Fruit fly (Drosophila melanogaster) whole organism, embryonic: ENCODE data around the gene CG15446.

ENCODE experiments used
- Bgb ChIP-seq: fragments of 200-800 bp; sonication (Bioruptor generic); IDR thresholded peaks from 2 replicates; pipeline ENCODE4 v1.3.6; 2022; ENCODE audit warnings: missing biosample characterization, missing genetic modification characterization; ENCODE audit not compliant: partially characterized antibody
- CG10147 ChIP-seq: fragments of 200-800 bp; sonication (Bioruptor generic); optimal IDR thresholded peaks from 2 replicates; lab custom pipeline; 2019; ENCODE audit warnings: missing biosample characterization, mild to moderate bottlenecking, missing genetic modification characterization, moderate library complexity
- CG10267 ChIP-seq: fragments of 200-800 bp; sonication (Bioruptor generic); optimal IDR thresholded peaks from 2 replicates; lab custom pipeline; 2018; ENCODE audit warnings: missing biosample characterization, mild to moderate bottlenecking, missing genetic modification characterization, moderate library complexity
- CG10431 ChIP-seq: fragments of 200-800 bp; sonication (Bioruptor generic); optimal IDR thresholded peaks from 3 replicates; lab custom pipeline; 2018; ENCODE audit warnings: missing biosample characterization, mild to moderate bottlenecking, missing genetic modification characterization
- CG11560 ChIP-seq: fragments of 200-800 bp; sonication (Bioruptor generic); IDR thresholded peaks from 3 replicates; pipeline ENCODE4 v1.3.6; 2022; ENCODE audit warnings: missing biosample characterization, missing genetic modification characterization
- CG12219 ChIP-seq: fragments of 200-800 bp; sonication (Bioruptor generic); optimal IDR thresholded peaks from 3 replicates; lab custom pipeline; 2018; ENCODE audit warnings: missing biosample characterization, mild to moderate bottlenecking, missing genetic modification characterization
- CG13296 ChIP-seq: fragments of 200-800 bp; sonication (Bioruptor generic); optimal IDR thresholded peaks from 3 replicates; lab custom pipeline; 2018; ENCODE audit warnings: missing biosample characterization, mild to moderate bottlenecking, missing genetic modification characterization
- CG13424 ChIP-seq: fragments of 200-800 bp; sonication (Bioruptor generic); optimal IDR thresholded peaks from 2 replicates; lab custom pipeline; 2019; ENCODE audit warnings: missing biosample characterization, mild to moderate bottlenecking, missing genetic modification characterization, moderate library complexity
- CG15073 ChIP-seq: fragments of 200-800 bp; sonication (Bioruptor generic); optimal IDR thresholded peaks from 2 replicates; lab custom pipeline; 2016; ENCODE audit warnings: missing biosample characterization, missing genetic modification characterization
- CG16779 ChIP-seq: fragments of 200-800 bp; sonication (Bioruptor generic); IDR thresholded peaks from 2 replicates; pipeline ENCODE4 v1.3.6; 2022; ENCODE audit warnings: missing biosample characterization, missing genetic modification characterization
- CG16863 ChIP-seq: fragments of 200-800 bp; sonication (Bioruptor generic); optimal IDR thresholded peaks from 3 replicates; lab custom pipeline; 2016; ENCODE audit warnings: missing biosample characterization, missing genetic modification characterization
- CG17186 ChIP-seq: fragments of 200-800 bp; sonication (Bioruptor generic); optimal IDR thresholded peaks from 3 replicates; lab custom pipeline; 2017; ENCODE audit warnings: missing biosample characterization, missing genetic modification reagents, missing genetic modification characterization
- CG17361 ChIP-seq: fragments of 200-800 bp; sonication (Bioruptor generic); IDR thresholded peaks from 3 replicates; pipeline ENCODE4 v1.3.6; 2022; ENCODE audit warnings: missing biosample characterization, missing genetic modification characterization
- CG2116 ChIP-seq: fragments of 200-800 bp; sonication (Bioruptor generic); optimal IDR thresholded peaks from 3 replicates; lab custom pipeline; 2018; ENCODE audit warnings: missing biosample characterization, mild to moderate bottlenecking, missing genetic modification characterization
- CG2678 ChIP-seq: fragments of 200-800 bp; sonication (Bioruptor generic); optimal IDR thresholded peaks from 3 replicates; lab custom pipeline; 2019; ENCODE audit warnings: missing biosample characterization, mild to moderate bottlenecking, missing genetic modification characterization, moderate library complexity
- CG34376 ChIP-seq: fragments of 200-800 bp; sonication (Bioruptor generic); optimal IDR thresholded peaks from 2 replicates; lab custom pipeline; 2018; ENCODE audit warnings: missing biosample characterization, mild to moderate bottlenecking, missing genetic modification characterization
- CG4360 ChIP-seq: fragments of 200-800 bp; sonication (Bioruptor generic); IDR thresholded peaks from 2 replicates; pipeline ENCODE4 v1.3.6; 2022; ENCODE audit warnings: missing biosample characterization, missing genetic modification characterization
- CG43689 ChIP-seq: fragments of 200-800 bp; sonication (Bioruptor generic); IDR thresholded peaks from 2 replicates; pipeline ENCODE4 v1.3.6; 2022; ENCODE audit warnings: missing biosample characterization, missing genetic modification characterization
- CG5953 ChIP-seq: fragments of 200-800 bp; sonication (Bioruptor generic); IDR thresholded peaks from 2 replicates; pipeline ENCODE4 v1.3.6; 2022; ENCODE audit warnings: missing biosample characterization, missing genetic modification characterization
- CG6689 ChIP-seq: fragments of 200-800 bp; sonication (Bioruptor generic); IDR thresholded peaks from 2 replicates; pipeline ENCODE4 v1.3.6; 2022; ENCODE audit warnings: missing biosample characterization, missing genetic modification characterization
- CG7928 ChIP-seq: fragments of 200-800 bp; sonication (Bioruptor generic); optimal IDR thresholded peaks from 2 replicates; lab custom pipeline; 2017; ENCODE audit warnings: missing biosample characterization, mild to moderate bottlenecking, missing genetic modification characterization
- CG8290 ChIP-seq, 3 experiments: fragments of 200-800 bp; sonication (Bioruptor generic); optimal IDR thresholded peaks; 2 replicates each; lab custom pipeline; 2016 to 2019; ENCODE audit warnings: missing biosample characterization in 3 of 3, missing genetic modification characterization in 3 of 3, mild to moderate bottlenecking in 2 of 3, moderate library complexity in 1 of 3
- CG9437 ChIP-seq: fragments of 200-800 bp; sonication (Bioruptor generic); optimal IDR thresholded peaks from 2 replicates; lab custom pipeline; 2018; ENCODE audit warnings: missing biosample characterization, mild to moderate bottlenecking, missing genetic modification characterization
- Dp ChIP-seq: fragments of 200-800 bp; sonication (Bioruptor generic); optimal IDR thresholded peaks from 2 replicates; lab custom pipeline; 2018; ENCODE audit warnings: missing biosample characterization, mild to moderate bottlenecking, missing genetic modification characterization, moderate library complexity
- E2f1 ChIP-seq: fragments of 200-800 bp; sonication (Bioruptor generic); IDR thresholded peaks from 2 replicates; pipeline ENCODE4 v1.3.6; 2022; ENCODE audit warnings: missing biosample characterization, missing genetic modification characterization
- GATAe ChIP-seq: fragments of 200-800 bp; sonication (Bioruptor generic); conservative IDR thresholded peaks from 2 replicates; pipeline ENCODE4 v1.3.6; 2022; ENCODE audit warnings: missing biosample characterization, missing genetic modification characterization
- HLH54F ChIP-seq: fragments of 200-800 bp; sonication (Bioruptor generic); optimal IDR thresholded peaks from 3 replicates; lab custom pipeline; 2016; ENCODE audit warnings: missing biosample characterization, missing genetic modification characterization
- HmgD ChIP-seq: fragments of 200-800 bp; sonication (Bioruptor generic); optimal IDR thresholded peaks from 3 replicates; lab custom pipeline; 2016; ENCODE audit warnings: missing biosample characterization, missing genetic modification characterization
- Hr78 ChIP-seq, 2 experiments: fragments of 200-800 bp in 1 of 2; fragments of >200 bp in 1 of 2; sonication (Bioruptor generic) in 1 of 2; optimal IDR thresholded peaks; 2 replicates each; lab custom pipeline; 2017 to 2019; ENCODE audit warnings: missing biosample characterization in 2 of 2, missing genetic modification characterization in 2 of 2, mild to moderate bottlenecking in 1 of 2, moderate library complexity in 1 of 2
- Hsf ChIP-seq: fragments of 200-800 bp; sonication (Bioruptor generic); optimal IDR thresholded peaks from 3 replicates; lab custom pipeline; 2016; ENCODE audit warnings: missing biosample characterization, missing genetic modification characterization
- Mes4 ChIP-seq: fragments of 200-800 bp; sonication (Bioruptor generic); optimal IDR thresholded peaks from 2 replicates; lab custom pipeline; 2016; ENCODE audit warnings: missing biosample characterization, missing genetic modification characterization
- Mrtf ChIP-seq: fragments of 200-800 bp; sonication (Bioruptor generic); IDR thresholded peaks from 3 replicates; pipeline ENCODE4 v1.3.6; 2022; ENCODE audit warnings: missing biosample characterization, missing genetic modification characterization
- Side ChIP-seq: fragments of 200-800 bp; sonication (Bioruptor generic); optimal IDR thresholded peaks from 2 replicates; lab custom pipeline; 2016; ENCODE audit warnings: missing biosample characterization, missing genetic modification characterization
- Usf ChIP-seq: fragments of 200-800 bp; sonication (Bioruptor generic); optimal IDR thresholded peaks from 2 replicates; lab custom pipeline; 2017; ENCODE audit warnings: missing genotype, missing biosample characterization, missing genetic modification characterization
- al ChIP-seq: fragments of 200-800 bp; sonication (Bioruptor generic); IDR thresholded peaks from 2 replicates; pipeline ENCODE4 v1.3.6; 2022; ENCODE audit warnings: missing biosample characterization, missing genetic modification characterization
- br ChIP-seq: fragments of >200 bp; optimal IDR thresholded peaks from 2 replicates; lab custom pipeline; 2017
- corto ChIP-seq: fragments of 200-800 bp; sonication (Bioruptor generic); optimal IDR thresholded peaks from 2 replicates; lab custom pipeline; 2016; ENCODE audit warnings: missing biosample characterization, mild to moderate bottlenecking, missing genetic modification characterization, moderate library complexity
- dati ChIP-seq: fragments of 200-800 bp; sonication (Bioruptor generic); IDR thresholded peaks from 2 replicates; pipeline ENCODE4 v1.3.6; 2022; ENCODE audit warnings: missing biosample characterization, missing genetic modification characterization
- esg ChIP-seq: fragments of 200-800 bp; sonication (Bioruptor generic); conservative IDR thresholded peaks from 2 replicates; pipeline ENCODE4 v1.3.6; 2022; ENCODE audit warnings: missing biosample characterization, missing genetic modification characterization
- grn ChIP-seq: fragments of 200-800 bp; sonication (Bioruptor generic); optimal IDR thresholded peaks from 3 replicates; lab custom pipeline; 2017; ENCODE audit warnings: missing biosample characterization, missing genetic modification characterization
- gsb-n ChIP-seq: fragments of 200-800 bp; sonication (Bioruptor generic); optimal IDR thresholded peaks from 3 replicates; lab custom pipeline; 2018; ENCODE audit warnings: missing biosample characterization, mild to moderate bottlenecking, missing genetic modification characterization
- hkb ChIP-seq, 2 experiments: fragments of 200-800 bp in 1 of 2; fragments of >200 bp in 1 of 2; sonication (Bioruptor generic) in 1 of 2; IDR thresholded peaks in 1 of 2; optimal IDR thresholded peaks in 1 of 2; 2 replicates each; pipeline versions ENCODE4 v1.3.6 to Lab custom; 2017 to 2022; ENCODE audit warnings: missing biosample characterization in 1 of 2, missing genetic modification characterization in 1 of 2
- inv ChIP-seq: fragments of 200-800 bp; sonication (Bioruptor generic); IDR thresholded peaks from 2 replicates; pipeline ENCODE4 v1.3.6; 2022; ENCODE audit warnings: missing biosample characterization, missing genetic modification characterization; ENCODE audit not compliant: partially characterized antibody
- kah ChIP-seq: fragments of 200-800 bp; sonication (Bioruptor generic); optimal IDR thresholded peaks from 2 replicates; lab custom pipeline; 2018; ENCODE audit warnings: missing biosample characterization, mild to moderate bottlenecking, missing genetic modification characterization
- luna ChIP-seq: fragments of 200-800 bp; sonication (Bioruptor generic); optimal IDR thresholded peaks from 2 replicates; lab custom pipeline; 2016; ENCODE audit warnings: missing biosample characterization, missing genetic modification characterization
- onecut ChIP-seq: fragments of 200-800 bp; sonication (Bioruptor generic); IDR thresholded peaks from 2 replicates; pipeline ENCODE4 v1.3.6; 2022; ENCODE audit warnings: missing biosample characterization, missing genetic modification characterization
- ro ChIP-seq: fragments of 200-800 bp; sonication (Bioruptor generic); IDR thresholded peaks from 2 replicates; pipeline ENCODE4 v1.3.6; 2022; ENCODE audit warnings: missing biosample characterization, missing genetic modification characterization
- sisA ChIP-seq: fragments of 200-800 bp; sonication (Bioruptor generic); IDR thresholded peaks from 2 replicates; pipeline ENCODE4 v1.3.6; 2022; ENCODE audit warnings: missing biosample characterization, missing genetic modification characterization
- twi ChIP-seq: fragments of 200-800 bp; optimal IDR thresholded peaks from 2 replicates; lab custom pipeline; 2019; ENCODE audit warnings: missing biosample characterization, mild to moderate bottlenecking, missing genetic modification characterization, moderate library complexity

The CG15446 gene

dm6 chrX:21053849-21054581, 48.0 kb downstream of the CG15446 start, which contains the start of the genes Stt3A and bves (continued):
- TF ChIP-seq gsb-n (tag; lab: Kevin White, UChicago) (peak; percentile 99), HLH54F (peak; percentile 98), Dp (GFP tag; lab: Kevin White, UChicago) (peak; percentile 30), Hsf (GFP tag; lab: Kevin White, UChicago) (peak; percentile 99), CG10431 (peak; percentile 93), grn (GFP tag; lab: Kevin White, UChicago) (peak; percentile 79), CG43689 (peak; percentile 94), Side (GFP tag; lab: Kevin White, UChicago) (peak; percentile 99), CG13296 (GFP tag; lab: Kevin White, UChicago) (peak; percentile 98), Bgb (GFP tag; lab: Robert Waterston, UW) (peak; percentile 71), CG6689 (GFP tag; lab: Robert Waterston, UW) (peak; percentile 97), CG17186 (peak; percentile 92), Usf (peak; percentile 96), CG12219 (peak; percentile 99), CG13424 (tag; lab: Kevin White, UChicago) (peak; percentile 98), br (lab: Kevin White, UChicago) (no peak), Mrtf (peak; percentile 96), CG17361 (GFP tag; lab: Robert Waterston, UW) (peak; percentile 97), CG11560 (peak; percentile 84), CG8290 (GFP tag; optimal IDR thresholded peaks at IDR 0.05; lab: Kevin White, UChicago) (peak; percentile 96), CG8290 (tag; optimal IDR thresholded peaks at IDR 0.05; lab: Kevin White, UChicago) (peak; percentile 84 to 93), CG5953 (GFP tag; lab: Robert Waterston, UW) (peak; percentile 94), CG10147 (GFP tag; lab: Kevin White, UChicago) (peak; percentile 97), CG16863 (peak; percentile 98), ro (peak; percentile 92), Mes4 (peak; percentile 98), CG7928 (GFP tag; lab: Kevin White, UChicago) (peak; percentile 78), al (peak; percentile 95), CG15073 (GFP tag; lab: Kevin White, UChicago) (peak; percentile 85), CG4360 (GFP tag; lab: Robert Waterston, UW) (peak; percentile 71), Hr78 (GFP tag; optimal IDR thresholded peaks at IDR 0.05; lab: Kevin White, UChicago) (peak in 1 of 2 experiments; percentile 92), CG16779 (GFP tag; lab: Robert Waterston, UW) (peak; percentile 92), hkb (optimal IDR thresholded peaks at IDR 0.05; lab: Kevin White, UChicago) (no peak), hkb (GFP tag; IDR thresholded peaks at IDR 0.05; lab: Robert Waterston, UW) (peak; percentile 99), CG2678 (peak; percentile 99), CG10267 (tag; lab: Kevin White, UChicago) (peak; percentile 97), E2f1 (GFP tag; lab: Robert Waterston, UW) (peak; percentile 97), inv (peak; percentile 35; the same call in 1 of the 2 replicates), twi (peak; percentile 93), GATAe (GFP tag; lab: Robert Waterston, UW) (peak; percentile 93), kah (GFP tag; lab: Kevin White, UChicago) (peak; percentile 96), sisA (GFP tag; lab: Robert Waterston, UW) (peak; percentile 96), CG2116 (GFP tag; lab: Kevin White, UChicago) (peak; percentile 82), CG9437 (GFP tag; lab: Kevin White, UChicago) (peak; percentile 94), onecut (peak; percentile 97), luna (GFP tag; lab: Kevin White, UChicago) (peak; percentile 96), corto (GFP tag; lab: Kevin White, UChicago) (peak; percentile 97), esg (peak; percentile 96), CG34376 (peak; percentile 97), HmgD (GFP tag; lab: Kevin White, UChicago) (peak; percentile 96), dati (peak; percentile 81)
